Fruit fly (Drosophila melanogaster) whole organism, embryonic: ENCODE results near the gene CG31344.

Experiments used
- BEAF-32 ChIP-seq: fragments of 200-800 bp; sonication (Bioruptor generic); optimal IDR thresholded peaks from 3 replicates; lab custom pipeline; 2017; ENCODE audit warnings: missing biosample characterization, missing genetic modification characterization, mild to moderate bottlenecking, moderate library complexity, missing genetic modification reagents
- Blimp-1 ChIP-seq: fragments of 200-800 bp; sonication (Bioruptor generic); optimal IDR thresholded peaks from 3 replicates; lab custom pipeline; 2018; ENCODE audit warnings: missing biosample characterization, missing genetic modification characterization, mild to moderate bottlenecking, moderate library complexity, missing genetic modification reagents
- CG10267 ChIP-seq: fragments of 200-800 bp; sonication (Bioruptor generic); optimal IDR thresholded peaks from 2 replicates; lab custom pipeline; 2018; ENCODE audit warnings: missing biosample characterization, mild to moderate bottlenecking, missing genetic modification characterization, moderate library complexity
- CG11560 ChIP-seq: fragments of 200-800 bp; sonication (Bioruptor generic); IDR thresholded peaks from 3 replicates; pipeline ENCODE4 v1.3.6; 2022; ENCODE audit warnings: missing biosample characterization, missing genetic modification characterization
- CG12071 ChIP-seq: fragments of 200-800 bp; sonication (Bioruptor generic); optimal IDR thresholded peaks from 3 replicates; lab custom pipeline; 2018; ENCODE audit warnings: missing biosample characterization, mild to moderate bottlenecking, missing genetic modification characterization
- CG13424 ChIP-seq: fragments of 200-800 bp; sonication (Bioruptor generic); optimal IDR thresholded peaks from 2 replicates; lab custom pipeline; 2019; ENCODE audit warnings: missing biosample characterization, mild to moderate bottlenecking, missing genetic modification characterization, moderate library complexity
- CG14710 ChIP-seq: fragments of 200-800 bp; sonication (Bioruptor generic); optimal IDR thresholded peaks from 3 replicates; lab custom pipeline; 2019; ENCODE audit warnings: missing biosample characterization, mild to moderate bottlenecking, missing genetic modification characterization, moderate library complexity
- CG1647 ChIP-seq: fragments of 200-800 bp; sonication (Bioruptor generic); optimal IDR thresholded peaks from 3 replicates; lab custom pipeline; 2016; ENCODE audit warnings: missing biosample characterization, missing genetic modification characterization
- CG16815 ChIP-seq: fragments of 200-800 bp; sonication (Bioruptor generic); optimal IDR thresholded peaks from 3 replicates; lab custom pipeline; 2017; ENCODE audit warnings: missing biosample characterization, mild to moderate bottlenecking, missing genetic modification characterization
- CG2116 ChIP-seq: fragments of 200-800 bp; sonication (Bioruptor generic); optimal IDR thresholded peaks from 3 replicates; lab custom pipeline; 2018; ENCODE audit warnings: missing biosample characterization, mild to moderate bottlenecking, missing genetic modification characterization
- CG34422 ChIP-seq: fragments of 200-800 bp; sonication (Bioruptor generic); IDR thresholded peaks from 3 replicates; pipeline ENCODE4 v1.3.6; 2022; ENCODE audit warnings: missing biosample characterization, missing genetic modification characterization
- CG43689 ChIP-seq: fragments of 200-800 bp; sonication (Bioruptor generic); IDR thresholded peaks from 2 replicates; pipeline ENCODE4 v1.3.6; 2022; ENCODE audit warnings: missing biosample characterization, missing genetic modification characterization
- CG4617 ChIP-seq: fragments of 200-800 bp; sonication (Bioruptor generic); optimal IDR thresholded peaks from 3 replicates; lab custom pipeline; 2016; ENCODE audit warnings: missing biosample characterization, missing genetic modification characterization, borderline replicate concordance
- CG6813 ChIP-seq: fragments of 200-800 bp; sonication (Bioruptor generic); optimal IDR thresholded peaks from 2 replicates; lab custom pipeline; 2017; ENCODE audit warnings: missing biosample characterization, missing genetic modification characterization, mild to moderate bottlenecking, moderate library complexity, missing genetic modification reagents
- CG7372 ChIP-seq: fragments of 200-800 bp; sonication (Bioruptor generic); IDR thresholded peaks from 2 replicates; pipeline ENCODE4 v1.3.6; 2022; ENCODE audit warnings: missing biosample characterization, missing genetic modification characterization
- CG9797 ChIP-seq: fragments of 200-800 bp; sonication (Bioruptor generic); optimal IDR thresholded peaks from 3 replicates; lab custom pipeline; 2018; ENCODE audit warnings: missing biosample characterization, mild to moderate bottlenecking, missing genetic modification characterization
- Dbx ChIP-seq: fragments of 200-800 bp; sonication (Bioruptor generic); IDR thresholded peaks from 3 replicates; pipeline ENCODE4 v1.3.6; 2022; ENCODE audit warnings: missing biosample characterization, missing genetic modification characterization
- Deaf1 ChIP-seq: fragments of 200-800 bp; optimal IDR thresholded peaks from 3 replicates; lab custom pipeline; 2019; ENCODE audit warnings: missing biosample characterization, mild to moderate bottlenecking, missing genetic modification characterization, moderate library complexity
- Dll ChIP-seq: fragments of 200-800 bp; sonication (Bioruptor generic); IDR thresholded peaks from 4 replicates; pipeline ENCODE4 v1.3.6; 2022; ENCODE audit warnings: missing biosample characterization, missing genetic modification characterization; ENCODE audit not compliant: partially characterized antibody
- Dp ChIP-seq: fragments of 200-800 bp; sonication (Bioruptor generic); optimal IDR thresholded peaks from 2 replicates; lab custom pipeline; 2018; ENCODE audit warnings: missing biosample characterization, mild to moderate bottlenecking, missing genetic modification characterization, moderate library complexity
- Drgx ChIP-seq: fragments of 200-800 bp; sonication (Bioruptor generic); IDR thresholded peaks from 2 replicates; pipeline ENCODE4 v1.3.6; 2022; ENCODE audit warnings: missing biosample characterization, missing genetic modification characterization
- E2f1 ChIP-seq: fragments of 200-800 bp; sonication (Bioruptor generic); IDR thresholded peaks from 2 replicates; pipeline ENCODE4 v1.3.6; 2022; ENCODE audit warnings: missing biosample characterization, missing genetic modification characterization
- E2f2 ChIP-seq: fragments of 200-800 bp; sonication (Bioruptor generic); IDR thresholded peaks from 2 replicates; pipeline ENCODE4 v1.3.6; 2022; ENCODE audit warnings: missing biosample characterization, missing genetic modification characterization
- ERR ChIP-seq: fragments of 200-800 bp; sonication (Bioruptor generic); optimal IDR thresholded peaks from 2 replicates; lab custom pipeline; 2016; ENCODE audit warnings: missing biosample characterization, missing genetic modification characterization
- Ets97D ChIP-seq: fragments of 200-800 bp; sonication (Bioruptor generic); optimal IDR thresholded peaks from 3 replicates; lab custom pipeline; 2016; ENCODE audit warnings: missing biosample characterization, missing genetic modification characterization
- Fer1 ChIP-seq: fragments of 200-800 bp; sonication (Bioruptor generic); optimal IDR thresholded peaks from 2 replicates; lab custom pipeline; 2017; ENCODE audit warnings: missing biosample characterization, mild to moderate bottlenecking, missing genetic modification characterization
- HLH3B ChIP-seq: fragments of 200-800 bp; sonication (Bioruptor generic); IDR thresholded peaks from 2 replicates; pipeline ENCODE4 v1.3.6; 2022; ENCODE audit warnings: missing biosample characterization, missing genetic modification characterization
- HmgZ ChIP-seq: fragments of 200-800 bp; sonication (Bioruptor generic); optimal IDR thresholded peaks from 2 replicates; lab custom pipeline; 2018; ENCODE audit warnings: missing biosample characterization, mild to moderate bottlenecking, missing genetic modification characterization
- MBD-R2 ChIP-seq: fragments of 200-800 bp; sonication (Bioruptor generic); IDR thresholded peaks from 2 replicates; pipeline ENCODE4 v1.3.6; 2022; ENCODE audit warnings: missing biosample characterization, missing genetic modification characterization
- MESR4 ChIP-seq: fragments of 200-800 bp; sonication (Bioruptor generic); optimal IDR thresholded peaks from 2 replicates; lab custom pipeline; 2018; ENCODE audit warnings: missing biosample characterization, mild to moderate bottlenecking, missing genetic modification characterization, moderate library complexity
- NC2α ChIP-seq: fragments of 200-800 bp; sonication (Bioruptor generic); optimal IDR thresholded peaks from 2 replicates; lab custom pipeline; 2016; ENCODE audit warnings: missing biosample characterization, missing genetic modification characterization
- Ptx1 ChIP-seq: fragments of 200-800 bp; sonication (Bioruptor generic); IDR thresholded peaks from 2 replicates; pipeline ENCODE4 v1.3.6; 2022; ENCODE audit warnings: missing biosample characterization, missing genetic modification characterization
- Scr ChIP-seq: fragments of 200-800 bp; sonication (Bioruptor generic); IDR thresholded peaks from 2 replicates; pipeline ENCODE4 v1.3.6; 2022; ENCODE audit warnings: missing biosample characterization, missing genetic modification characterization; ENCODE audit not compliant: partially characterized antibody
- Xbp1 ChIP-seq: fragments of 200-800 bp; sonication (Bioruptor generic); optimal IDR thresholded peaks from 3 replicates; lab custom pipeline; 2016; ENCODE audit warnings: missing biosample characterization, mild to moderate bottlenecking, missing genetic modification characterization
- YL-1 ChIP-seq: fragments of 200-800 bp; sonication (Bioruptor generic); optimal IDR thresholded peaks from 3 replicates; lab custom pipeline; 2017; ENCODE audit warnings: missing biosample characterization, mild to moderate bottlenecking, missing genetic modification characterization
- cad ChIP-seq: fragments of >200 bp; optimal IDR thresholded peaks from 2 replicates; lab custom pipeline; 2017; ENCODE audit warnings: missing biosample characterization, missing genetic modification characterization
- cas ChIP-seq: fragments of 200-800 bp; sonication (Bioruptor generic); IDR thresholded peaks from 2 replicates; pipeline ENCODE4 v1.3.6; 2022; ENCODE audit warnings: missing biosample characterization, missing genetic modification characterization
- ewg ChIP-seq: fragments of 200-800 bp; sonication (Bioruptor generic); optimal IDR thresholded peaks from 3 replicates; lab custom pipeline; 2017; ENCODE audit warnings: mild to moderate bottlenecking, missing biosample characterization, missing genetic modification reagents, missing genetic modification characterization
- fru ChIP-seq: fragments of >200 bp; optimal IDR thresholded peaks from 2 replicates; lab custom pipeline; 2017
- gfzf ChIP-seq: fragments of 200-800 bp; sonication (Bioruptor generic); optimal IDR thresholded peaks from 2 replicates; lab custom pipeline; 2016; ENCODE audit warnings: missing biosample characterization, mild to moderate bottlenecking, missing genetic modification characterization, moderate library complexity
- maf-S ChIP-seq: fragments of 200-800 bp; sonication (Bioruptor generic); optimal IDR thresholded peaks from 2 replicates; lab custom pipeline; 2016; ENCODE audit warnings: missing biosample characterization, missing genetic modification characterization
- nmo ChIP-seq: fragments of 200-800 bp; sonication (Bioruptor generic); optimal IDR thresholded peaks from 2 replicates; lab custom pipeline; 2018; ENCODE audit warnings: missing biosample characterization, mild to moderate bottlenecking, missing genetic modification characterization, moderate library complexity
- pzg ChIP-seq: fragments of 200-800 bp; sonication (Bioruptor generic); optimal IDR thresholded peaks from 3 replicates; lab custom pipeline; 2018; ENCODE audit warnings: missing biosample characterization, mild to moderate bottlenecking, missing genetic modification characterization, moderate library complexity
- sc ChIP-seq, 3 experiments: fragments of >200 bp in 2 of 3; fragments of 200-800 bp in 1 of 3; sonication (Bioruptor generic) in 1 of 3; optimal IDR thresholded peaks; 2 replicates in 2 of 3; 3 replicates in 1 of 3; lab custom pipeline; 2017; ENCODE audit warnings: mild to moderate bottlenecking in 1 of 3, missing biosample characterization in 1 of 3, missing genetic modification characterization in 1 of 3, missing genetic modification reagents in 1 of 3
- sens ChIP-seq: fragments of 200-800 bp; sonication (Bioruptor generic); peaks from one replicate; lab custom pipeline; 2016; ENCODE audit warnings: missing biosample characterization, missing genetic modification characterization
- sima ChIP-seq: fragments of 200-800 bp; sonication (Bioruptor generic); optimal IDR thresholded peaks from 2 replicates; lab custom pipeline; 2016; ENCODE audit warnings: missing biosample characterization, missing genetic modification characterization
- stwl ChIP-seq: fragments of 200-800 bp; sonication (Bioruptor generic); optimal IDR thresholded peaks from 3 replicates; lab custom pipeline; 2018; ENCODE audit warnings: missing biosample characterization, mild to moderate bottlenecking, missing genetic modification characterization, moderate library complexity
- zen ChIP-seq: fragments of 200-800 bp; sonication (Bioruptor generic); optimal IDR thresholded peaks from 3 replicates; lab custom pipeline; 2018; ENCODE audit warnings: missing biosample characterization, mild to moderate bottlenecking, missing genetic modification characterization, moderate library complexity
- zen2 ChIP-seq: fragments of 200-800 bp; sonication (Bioruptor generic); IDR thresholded peaks from 3 replicates; pipeline ENCODE4 v1.3.6; 2022; ENCODE audit warnings: missing biosample characterization, missing genetic modification characterization; ENCODE audit not compliant: partially characterized antibody

Gene CG31344

dm6 chr3R:15222973-15223372 lies 2.2 kb downstream of the CG31344 start, which contains the start of gene Polr2G:
Gene Polr2G, minus strand, starts transcription at chr3R:15223180.
- TF ChIP-seq fru (no peak), cas (no peak), CG9797 (GFP tag; lab: Kevin White, UChicago) (peak; percentile 48), CG43689 (GFP tag; lab: Robert Waterston, UW) (no peak), BEAF-32 (GFP tag; lab: Kevin White, UChicago) (peak; percentile 14), CG10267 (tag; lab: Kevin White, UChicago) (peak; percentile 10), Dll (GFP tag; lab: Robert Waterston, UW) (peak; percentile 28; the same call in 1 of the 4 replicates), gfzf (peak; percentile 63), ewg (GFP tag; lab: Kevin White, UChicago) (no peak), Drgx (GFP tag; lab: Robert Waterston, UW) (no peak), Ets97D (GFP tag; lab: Kevin White, UChicago) (peak; percentile 4), E2f1 (GFP tag; lab: Robert Waterston, UW) (peak; percentile 24; the same call in 1 of the 2 replicates), Scr (GFP tag; lab: Robert Waterston, UW) (peak; percentile 15; the same call in 1 of the 2 replicates), CG4617 (GFP tag; lab: Kevin White, UChicago) (peak; percentile 50), stwl (tag; lab: Kevin White, UChicago) (peak; percentile 30), sens (GFP tag; lab: Kevin White, UChicago) (peak; percentile 42), pzg (GFP tag; lab: Kevin White, UChicago) (peak; percentile 19), CG34422 (GFP tag; lab: Robert Waterston, UW) (peak; percentile 13; the same call in 1 of the 3 replicates), CG2116 (GFP tag; lab: Kevin White, UChicago) (peak; percentile 19), YL-1 (peak; percentile 34), HLH3B (no peak), CG6813 (GFP tag; lab: Kevin White, UChicago) (no peak), MESR4 (GFP tag; lab: Kevin White, UChicago) (peak; percentile 61), Dp (peak; percentile 67), MBD-R2 (peak; percentile 70), CG14710 (tag; lab: Kevin White, UChicago) (peak; percentile 10), E2f2 (GFP tag; lab: Robert Waterston, UW) (peak; percentile 67), zen2 (GFP tag; lab: Robert Waterston, UW) (no peak)

DNA sequence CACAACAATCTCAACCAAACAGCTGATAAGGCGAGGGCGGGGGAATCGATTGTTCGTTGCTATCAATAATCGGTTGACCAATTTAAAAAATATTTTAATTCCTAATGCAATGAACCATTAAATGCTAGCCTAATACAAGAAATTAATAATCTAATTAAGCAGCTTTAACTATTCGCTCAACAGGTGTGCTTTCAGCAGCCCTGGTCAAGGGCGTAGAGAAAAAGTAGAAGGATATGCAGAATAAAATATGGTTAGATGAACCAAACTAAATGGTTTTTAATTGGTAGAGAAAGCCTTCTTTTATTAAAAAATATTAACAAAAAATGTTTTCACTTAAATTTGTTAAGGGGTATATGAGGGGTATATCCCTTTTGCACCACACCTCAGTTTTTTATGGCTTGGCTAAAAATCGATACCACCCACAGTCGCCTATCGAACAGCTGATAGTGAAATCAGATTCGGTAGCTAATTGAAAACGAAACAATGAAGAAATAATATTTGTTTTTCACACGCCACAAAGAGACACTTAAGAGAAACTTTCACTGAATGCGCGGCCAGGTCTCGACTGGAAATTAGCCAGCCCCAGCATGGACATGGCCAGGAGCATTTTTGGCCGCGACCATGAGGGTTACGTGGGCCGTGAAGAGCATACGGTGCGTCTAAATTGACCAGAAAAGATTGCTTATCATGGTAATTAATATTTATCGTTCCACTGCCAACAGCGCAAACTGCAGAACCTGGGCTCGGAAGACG lies 6.1 kb downstream of the CG31344 start, which contains the start of the genes SIDL and CG12241:
SIDL (minus strand) TSS at position 51 of the 753 bp plus-strand sequence.
CG12241 (plus strand) TSS at position 433 of the 753 bp plus-strand sequence.
- TF ChIP-seq sima (GFP tag; lab: Kevin White, UChicago): peak; percentile 63
- peak; percentile 75 for TF ChIP-seq maf-S (GFP tag; lab: Kevin White, UChicago)
- no peak for TF ChIP-seq sc (optimal IDR thresholded peaks at IDR 0.05; lab: Kevin White, UChicago)
- no peak for TF ChIP-seq sc (GFP tag; optimal IDR thresholded peaks at IDR 0.05; lab: Kevin White, UChicago)
- peak; percentile 96 for TF ChIP-seq Ptx1
- TF ChIP-seq ERR (GFP tag; lab: Kevin White, UChicago): peak; percentile 77
- peak; percentile 54 for TF ChIP-seq Xbp1 (GFP tag; lab: Kevin White, UChicago)
- TF ChIP-seq HmgZ (tag; lab: Kevin White, UChicago): peak; percentile 16
- peak; percentile 85 for TF ChIP-seq CG11560 (tag; lab: Robert Waterston, UW)
- TF ChIP-seq CG1647: peak; percentile 81
- peak; percentile 94 for TF ChIP-seq Dbx (GFP tag; lab: Robert Waterston, UW)
- no peak for TF ChIP-seq NC2α (GFP tag; lab: Kevin White, UChicago)
- peak; percentile 79 for TF ChIP-seq Fer1
- no peak for TF ChIP-seq CG12071 (GFP tag; lab: Kevin White, UChicago)
- TF ChIP-seq CG13424 (tag; lab: Kevin White, UChicago): peak; percentile 51
- peak; percentile 18 for TF ChIP-seq Blimp-1
- peak; percentile 25 for TF ChIP-seq CG16815 (GFP tag; lab: Kevin White, UChicago)
- TF ChIP-seq nmo (GFP tag; lab: Kevin White, UChicago): peak; percentile 93
- TF ChIP-seq cad (GFP tag; lab: Kevin White, UChicago): no peak
- peak; percentile 72 for TF ChIP-seq zen (tag; lab: Kevin White, UChicago)
- no peak for TF ChIP-seq Deaf1 (tag; lab: Kevin White, UChicago)
- TF ChIP-seq CG7372 (GFP tag; lab: Robert Waterston, UW): peak; percentile 92
